Worm (Caenorhabditis elegans): ENCODE results near the gene Y38H8A.2.
"Not testable (repeated sequence)": the region's sequence is repeated elsewhere in the genome, so short reads cannot be mapped to it uniquely, and the experiment has no call there.

Y38H8A.2 gene

ce11 chrIV:13453509-13453908 is 20.7 kb upstream of the Y38H8A.2 start:
- TF ChIP-seq lsy-2 (tag; optimal IDR thresholded peaks at IDR 0.05) (peak in 1 of 2 experiments; percentile 49), unc-39 (tag; optimal IDR thresholded peaks at IDR 0.05) (no peak), nhr-129 (tag; optimal IDR thresholded peaks at IDR 0.05) (peak; percentile 40), C34F6.9 (tag; optimal IDR thresholded peaks at IDR 0.05) (peak; percentile 4), unc-55 (GFP tag; optimal IDR thresholded peaks at IDR 0.05) (peak; percentile 22)

DNA sequence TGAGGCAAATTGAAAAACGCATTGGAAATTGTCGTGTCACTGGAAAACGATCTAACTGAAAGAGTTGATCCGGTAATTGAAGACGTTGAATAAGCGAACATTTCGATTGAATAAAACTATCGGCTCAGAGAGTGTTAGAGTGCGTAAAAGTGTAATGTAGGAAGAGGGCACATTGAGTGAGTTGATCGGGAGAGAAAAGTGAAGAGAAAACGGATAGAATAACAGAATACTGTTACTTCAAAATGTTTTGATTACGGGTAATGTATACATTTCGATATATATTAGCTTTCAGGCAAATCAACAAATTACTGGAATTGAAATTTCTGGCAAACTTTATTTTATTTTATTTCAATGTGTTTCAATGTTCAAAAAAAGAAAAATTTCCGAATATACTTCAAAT is 19.5 kb upstream of the Y38H8A.2 start, which contains the start of gene uso-1:
uso-1 (minus strand) TSS at position 101 of the 400 bp plus-strand sequence.
- no peak for TF ChIP-seq elt-1 (tag; optimal IDR thresholded peaks at IDR 0.05)
- no peak for TF ChIP-seq zag-1 (tag; optimal IDR thresholded peaks at IDR 0.05)
- TF ChIP-seq ceh-16 (tag; optimal IDR thresholded peaks at IDR 0.05), result no peak
- no peak for TF ChIP-seq aly-2 (tag; optimal IDR thresholded peaks at IDR 0.05)
- TF ChIP-seq nhr-129 (tag; optimal IDR thresholded peaks at IDR 0.05), result no peak
- no peak for TF ChIP-seq C34F6.9 (tag; optimal IDR thresholded peaks at IDR 0.05)
- no peak for TF ChIP-seq R02D3.7 (tag; optimal IDR thresholded peaks at IDR 0.05)
- TF ChIP-seq unc-39 (tag; optimal IDR thresholded peaks at IDR 0.05), result no peak
- no peak for TF ChIP-seq lin-13 (GFP tag; optimal IDR thresholded peaks at IDR 0.05)
- no peak for TF ChIP-seq nhr-25 (tag; optimal IDR thresholded peaks at IDR 0.05)
- TF ChIP-seq nhr-6 (tag; optimal IDR thresholded peaks at IDR 0.05), result no peak
- no peak for TF ChIP-seq gmeb-1 (tag; optimal IDR thresholded peaks at IDR 0.05)
- TF ChIP-seq crh-2 (tag; optimal IDR thresholded peaks at IDR 0.05), result no peak

ce11 chrIV:13455200-13455599 is 19.0 kb upstream of the Y38H8A.2 start, which contains the start of gene Y38H8A.7:
TSS of gene Y38H8A.7 (plus strand) at chrIV:13455500.
- not testable (repeated sequence) for TF ChIP-seq nhr-77 (tag; optimal IDR thresholded peaks at IDR 0.05); nhr-129 (tag; optimal IDR thresholded peaks at IDR 0.05); Y55F3AM.14 (GFP tag; optimal IDR thresholded peaks at IDR 0.05)

DNA sequence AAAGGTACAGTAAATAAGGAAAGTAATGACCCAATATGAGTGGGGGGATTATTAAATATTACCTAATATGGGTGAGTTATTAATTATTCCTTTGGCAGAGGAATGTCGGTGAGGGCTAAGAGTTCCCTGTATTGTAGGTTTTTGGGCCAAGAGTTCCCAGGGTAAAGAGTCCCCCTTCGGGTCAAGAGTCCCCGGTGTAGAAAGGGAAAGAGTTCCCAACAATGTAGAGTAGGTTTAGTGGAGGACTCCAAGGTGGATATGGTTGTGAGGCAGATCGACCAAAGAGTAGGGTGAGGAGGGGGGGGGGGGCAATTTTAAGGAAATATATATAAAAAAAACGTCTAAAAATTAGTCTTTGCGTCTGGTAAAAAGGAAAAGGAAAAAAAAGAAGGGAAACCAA is 17.3 kb upstream of the Y38H8A.2 start:
- no peak for TF ChIP-seq nhr-25 (tag; optimal IDR thresholded peaks at IDR 0.05)
- TF ChIP-seq lin-13 (GFP tag; optimal IDR thresholded peaks at IDR 0.05), result no peak
- TF ChIP-seq Y55F3AM.14 (GFP tag; optimal IDR thresholded peaks at IDR 0.05), result no peak
- TF ChIP-seq ama-1 (optimal IDR thresholded peaks at IDR 0.05), result no peak

ce11 chrIV:13458237-13458636 is 16.0 kb upstream of the Y38H8A.2 start:
- TF ChIP-seq zag-1 (tag; optimal IDR thresholded peaks at IDR 0.05), result no peak
- no peak for TF ChIP-seq sem-4 (tag; optimal IDR thresholded peaks at IDR 0.05)
- no peak for TF ChIP-seq unc-62 (GFP tag; optimal IDR thresholded peaks at IDR 0.05)
- no peak for TF ChIP-seq blmp-1 (tag; optimal IDR thresholded peaks at IDR 0.05; ENCODE audit: insufficient read depth)
- no peak for TF ChIP-seq mab-5 (tag; optimal IDR thresholded peaks at IDR 0.05)
- no peak for TF ChIP-seq F13H6.1 (tag; optimal IDR thresholded peaks at IDR 0.05)

ce11 chrIV:13460876-13461275 is 13.4 kb upstream of the Y38H8A.2 start, which contains the start of gene Y38H8A.12:
TSS of gene Y38H8A.12 (minus strand) at chrIV:13460976.
- TF ChIP-seq unc-39 (tag; optimal IDR thresholded peaks at IDR 0.05) (no peak), sma-3 (GFP tag; optimal IDR thresholded peaks at IDR 0.05) (no peak), gmeb-1 (tag; optimal IDR thresholded peaks at IDR 0.05) (no peak)

- TF ChIP-seq blmp-1 (tag; optimal IDR thresholded peaks at IDR 0.05; ENCODE audit: insufficient read depth) (no peak), gmeb-1 (tag; optimal IDR thresholded peaks at IDR 0.05) (no peak), nhr-25 (tag; optimal IDR thresholded peaks at IDR 0.05) (no peak), sma-9 (GFP tag; optimal IDR thresholded peaks at IDR 0.05) (no peak), sma-9 (tag; optimal IDR thresholded peaks at IDR 0.05) (no peak), ama-1 (optimal IDR thresholded peaks at IDR 0.05) (no peak), unc-62 (GFP tag; optimal IDR thresholded peaks at IDR 0.05) (no peak), snpc-4 (tag; optimal IDR thresholded peaks at IDR 0.05) (no peak)
Observed at ce11 chrIV:13465797-13466196, 8.4 kb upstream of the Y38H8A.2 start, which contains the start of gene fezf-1. TSS of gene fezf-1 (plus strand) at chrIV:13466097.

ce11 chrIV:13472011-13472410 is 2.2 kb upstream of the Y38H8A.2 start, which contains the start of the genes ttbk-8.1 and Y38H8A.4:
TSS of gene ttbk-8.1 (plus strand) at chrIV:13472311.
TSS of gene Y38H8A.4 (minus strand) at chrIV:13472376.
- TF ChIP-seq egl-27 (tag; optimal IDR thresholded peaks at IDR 0.05) (no peak), mbf-1 (tag; optimal IDR thresholded peaks at IDR 0.05) (no peak), ama-1 (optimal IDR thresholded peaks at IDR 0.05) (no peak), C34F6.9 (tag; optimal IDR thresholded peaks at IDR 0.05) (no peak), dmd-4 (tag; optimal IDR thresholded peaks at IDR 0.05) (no peak), crh-2 (tag; optimal IDR thresholded peaks at IDR 0.05) (no peak), lsy-2 (tag; optimal IDR thresholded peaks at IDR 0.05) (no peak), nhr-12 (tag; optimal IDR thresholded peaks at IDR 0.05) (no peak), nhr-11 (tag; optimal IDR thresholded peaks at IDR 0.05) (no peak), alr-1 (tag; optimal IDR thresholded peaks at IDR 0.05) (no peak), sem-4 (tag; optimal IDR thresholded peaks at IDR 0.05) (no peak), sma-3 (GFP tag; optimal IDR thresholded peaks at IDR 0.05) (no peak), zag-1 (tag; optimal IDR thresholded peaks at IDR 0.05) (no peak), nhr-23 (tag; optimal IDR thresholded peaks at IDR 0.05) (no peak), fos-1 (tag; optimal IDR thresholded peaks at IDR 0.05) (no peak), nhr-77 (tag; optimal IDR thresholded peaks at IDR 0.05) (no peak), sma-9 (GFP tag; optimal IDR thresholded peaks at IDR 0.05) (no peak), sma-9 (tag; optimal IDR thresholded peaks at IDR 0.05) (no peak), elt-1 (tag; optimal IDR thresholded peaks at IDR 0.05) (no peak), mdl-1 (tag; optimal IDR thresholded peaks at IDR 0.05) (no peak)
